Fruit fly (Drosophila melanogaster): ENCODE results near the gene cpx.
A peak's percentile ranks its signal among the peaks of the same experiment; 100 is the strongest.

cpx gene

dm6 chr3R:4311067-4311723, 31.2 kb downstream of the cpx start, which contains the start of gene Suv3:
Gene Suv3, plus strand, starts transcription at chr3R:4311555.
- TF ChIP-seq HLH106 (tag; optimal IDR thresholded peaks at IDR 0.05) = peak; percentile 69
- TF ChIP-seq psq (GFP tag; optimal IDR thresholded peaks at IDR 0.05) = peak; percentile 34
- no peak for TF ChIP-seq OdsH (GFP tag; optimal IDR thresholded peaks at IDR 0.05)
- no peak for TF ChIP-seq Rel (GFP tag; optimal IDR thresholded peaks at IDR 0.05)
- TF ChIP-seq Rel (tag; optimal IDR thresholded peaks at IDR 0.05) = peak; percentile 33
- peak; percentile 41 for TF ChIP-seq Sp1 (GFP tag; optimal IDR thresholded peaks at IDR 0.05)

dm6 chr3R:4318589-4318988, 38.6 kb downstream of the cpx start:
- TF ChIP-seq CG9705 (GFP tag; optimal IDR thresholded peaks at IDR 0.05) (no peak), Rel (GFP tag; optimal IDR thresholded peaks at IDR 0.05) (no peak), Rel (tag; optimal IDR thresholded peaks at IDR 0.05) (no peak), woc (GFP tag; optimal IDR thresholded peaks at IDR 0.05) (no peak), sv (GFP tag; optimal IDR thresholded peaks at IDR 0.05) (no peak), Sp1 (GFP tag; optimal IDR thresholded peaks at IDR 0.05) (no peak), fru (GFP tag; optimal IDR thresholded peaks at IDR 0.05) (no peak), rgr (GFP tag; optimal IDR thresholded peaks at IDR 0.05) (no peak), Myc (optimal IDR thresholded peaks at IDR 0.05) (no peak), OdsH (GFP tag; optimal IDR thresholded peaks at IDR 0.05) (no peak), pan (optimal IDR thresholded peaks at IDR 0.05) (no peak), CrebA (GFP tag; optimal IDR thresholded peaks at IDR 0.05; ENCODE audit: borderline replicate concordance) (no peak), h (GFP tag; optimal IDR thresholded peaks at IDR 0.05) (no peak)

- TF ChIP-seq Hnf4 (GFP tag; optimal IDR thresholded peaks at IDR 0.05) (no peak), woc (GFP tag; optimal IDR thresholded peaks at IDR 0.05) (no peak), Rel (GFP tag; optimal IDR thresholded peaks at IDR 0.05) (no peak), Rel (tag; optimal IDR thresholded peaks at IDR 0.05) (no peak), Mio (GFP tag; optimal IDR thresholded peaks at IDR 0.05) (no peak), Hr83 (GFP tag; optimal IDR thresholded peaks at IDR 0.05; ENCODE audit: poor library complexity, severe bottlenecking) (no peak), Abd-B (GFP tag; optimal IDR thresholded peaks at IDR 0.05) (no peak), CrebA (GFP tag; optimal IDR thresholded peaks at IDR 0.05; ENCODE audit: borderline replicate concordance) (no peak), br (GFP tag; optimal IDR thresholded peaks at IDR 0.05) (no peak), pan (optimal IDR thresholded peaks at IDR 0.05) (no peak), HLH106 (tag; optimal IDR thresholded peaks at IDR 0.05) (no peak), Sp1 (GFP tag; optimal IDR thresholded peaks at IDR 0.05) (no peak)
Measured at dm6 chr3R:4318999-4319398, 39.0 kb downstream of the cpx start, which contains the start of gene Syt14. Gene Syt14, minus strand, starts transcription at chr3R:4319069.

dm6 chr3R:4319507-4320138, 39.6 kb downstream of the cpx start, which contains the start of gene CG9795:
Gene CG9795, plus strand, starts transcription at chr3R:4319683.
- TF ChIP-seq brk (GFP tag; optimal IDR thresholded peaks at IDR 0.05) (no peak), N (GFP tag; optimal IDR thresholded peaks at IDR 0.05) (no peak), Jra (GFP tag; optimal IDR thresholded peaks at IDR 0.05) (peak; percentile 27), Hr83 (GFP tag; optimal IDR thresholded peaks at IDR 0.05; ENCODE audit: poor library complexity, severe bottlenecking) (peak; percentile 30), psq (GFP tag; optimal IDR thresholded peaks at IDR 0.05) (no peak), Dif (GFP tag; optimal IDR thresholded peaks at IDR 0.05; ENCODE audit: partially characterized antibody) (no peak), sv (GFP tag; optimal IDR thresholded peaks at IDR 0.05) (no peak), sage (GFP tag; optimal IDR thresholded peaks at IDR 0.05) (no peak), h (GFP tag; optimal IDR thresholded peaks at IDR 0.05) (no peak), Myc (optimal IDR thresholded peaks at IDR 0.05) (no peak), Rel (GFP tag; optimal IDR thresholded peaks at IDR 0.05) (no peak), Rel (tag; optimal IDR thresholded peaks at IDR 0.05) (peak; percentile 46), jim (GFP tag; optimal IDR thresholded peaks at IDR 0.05) (no peak), br (GFP tag; optimal IDR thresholded peaks at IDR 0.05) (peak; percentile 32), OdsH (GFP tag; optimal IDR thresholded peaks at IDR 0.05) (peak; percentile 37), HLH106 (tag; optimal IDR thresholded peaks at IDR 0.05) (no peak), GATAd (GFP tag; optimal IDR thresholded peaks at IDR 0.05) (no peak), Abd-B (GFP tag; optimal IDR thresholded peaks at IDR 0.05) (no peak)

- TF ChIP-seq Hr78 (GFP tag; optimal IDR thresholded peaks at IDR 0.05) (peak; percentile 88), CG9705 (GFP tag; optimal IDR thresholded peaks at IDR 0.05) (peak; percentile 32), dsf (GFP tag; optimal IDR thresholded peaks at IDR 0.05; ENCODE audit: borderline replicate concordance) (peak; percentile 1), psq (GFP tag; optimal IDR thresholded peaks at IDR 0.05) (no peak), N (GFP tag; optimal IDR thresholded peaks at IDR 0.05) (peak; percentile 98), Hr83 (GFP tag; optimal IDR thresholded peaks at IDR 0.05; ENCODE audit: poor library complexity, severe bottlenecking) (peak; percentile 50), sv (GFP tag; optimal IDR thresholded peaks at IDR 0.05) (peak; percentile 49), Myc (optimal IDR thresholded peaks at IDR 0.05) (no peak), br (GFP tag; optimal IDR thresholded peaks at IDR 0.05) (no peak)
Measured at dm6 chr3R:4333964-4334363, 53.9 kb downstream of the cpx start, which contains the start of gene CG9776. Gene CG9776, minus strand, starts transcription at chr3R:4334071.

All from whole organism, wandering third instar larva.